Worm (Caenorhabditis elegans) whole organism, L3 larva: ENCODE data around the gene oops-1.

Experiments used
- R02D3.7 ChIP-seq: fragments of 150-350 bp; optimal IDR thresholded peaks from 2 replicates; lab custom pipeline; 2014; ENCODE audit warnings: missing biosample characterization, missing genetic modification characterization
- ZK546.5 ChIP-seq: sonication (generic microtip); optimal IDR thresholded peaks from 2 replicates; lab custom pipeline; 2017; ENCODE audit warnings: missing biosample characterization, missing genetic modification characterization
- ama-1 ChIP-seq: fragments of 150-350 bp; optimal IDR thresholded peaks from 2 replicates; lab custom pipeline; 2018
- ceh-28 ChIP-seq: fragments of 150-350 bp; optimal IDR thresholded peaks from 2 replicates; lab custom pipeline; 2014; ENCODE audit warnings: missing biosample characterization, missing genetic modification reagents, missing genetic modification characterization
- ceh-82 ChIP-seq: fragments of 150-350 bp; optimal IDR thresholded peaks from 2 replicates; lab custom pipeline; 2014; ENCODE audit warnings: missing biosample characterization, missing genetic modification characterization
- ceh-9 ChIP-seq: sonication (generic microtip); optimal IDR thresholded peaks from 2 replicates; lab custom pipeline; 2018; ENCODE audit warnings: missing biosample characterization, missing genetic modification characterization
- daf-12 ChIP-seq: fragments of 150-350 bp; optimal IDR thresholded peaks from 2 replicates; lab custom pipeline; 2014; ENCODE audit warnings: missing biosample characterization, missing genetic modification reagents, missing genetic modification characterization
- egl-27 ChIP-seq: sonication (generic microtip); optimal IDR thresholded peaks from 4 replicates; lab custom pipeline; 2017; ENCODE audit warnings: missing biosample characterization, missing genetic modification reagents, missing genetic modification characterization
- egl-5 ChIP-seq: fragments of 150-350 bp; optimal IDR thresholded peaks from 2 replicates; lab custom pipeline; 2017; ENCODE audit warnings: missing biosample characterization, missing genetic modification reagents, missing genetic modification characterization, inconsistent platforms
- elt-1 ChIP-seq: fragments of 150-350 bp; optimal IDR thresholded peaks from 2 replicates; lab custom pipeline; 2014; ENCODE audit warnings: missing biosample characterization, missing genetic modification characterization
- elt-2 ChIP-seq: sonication (generic microtip); optimal IDR thresholded peaks from 2 replicates; lab custom pipeline; 2016; ENCODE audit warnings: missing genetic modification reagents, mild to moderate bottlenecking, missing genetic modification characterization, missing compliant biosample characterization
- elt-3 ChIP-seq, 3 experiments: fragments of 150-350 bp in 1 of 3; sonication (generic microtip) in 2 of 3; optimal IDR thresholded peaks; 2 replicates in 2 of 3; 4 replicates in 1 of 3; lab custom pipeline; 2014 to 2017; ENCODE audit warnings: missing biosample characterization in 3 of 3, missing genetic modification characterization in 3 of 3
- eor-1 ChIP-seq, 2 experiments: fragments of 150-350 bp; optimal IDR thresholded peaks; 2 replicates each; lab custom pipeline; 2014 to 2018; ENCODE audit warnings: missing biosample characterization in 2 of 2, missing genetic modification characterization in 2 of 2
- fkh-10 ChIP-seq: sonication (generic microtip); optimal IDR thresholded peaks from 2 replicates; lab custom pipeline; 2017; ENCODE audit warnings: missing biosample characterization, missing genetic modification reagents, missing genetic modification characterization
- fkh-2 ChIP-seq: fragments of 150-350 bp; optimal IDR thresholded peaks from 2 replicates; lab custom pipeline; 2014; ENCODE audit warnings: missing biosample characterization, missing genetic modification reagents, missing genetic modification characterization
- fos-1 ChIP-seq: fragments of 150-350 bp; optimal IDR thresholded peaks from 2 replicates; lab custom pipeline; 2014; ENCODE audit warnings: missing biosample characterization, missing genetic modification characterization
- hmg-11 ChIP-seq: sonication (generic microtip); optimal IDR thresholded peaks from 2 replicates; lab custom pipeline; 2016; ENCODE audit warnings: missing genetic modification characterization, missing compliant biosample characterization
- jun-1 ChIP-seq: fragments of 150-350 bp; optimal IDR thresholded peaks from 2 replicates; lab custom pipeline; 2014; ENCODE audit warnings: missing biosample characterization, missing genetic modification reagents, missing genetic modification characterization
- lin-15B ChIP-seq: fragments of 150-350 bp; optimal IDR thresholded peaks from 2 replicates; lab custom pipeline; 2014; ENCODE audit warnings: missing biosample characterization, missing genetic modification characterization
- lin-39 ChIP-seq: fragments of 150-350 bp; optimal IDR thresholded peaks from 2 replicates; lab custom pipeline; 2018; ENCODE audit warnings: missing biosample characterization, missing genetic modification reagents, missing genetic modification characterization
- lsy-12 ChIP-seq: sonication (generic microtip); optimal IDR thresholded peaks from 2 replicates; lab custom pipeline; 2016; ENCODE audit warnings: mild to moderate bottlenecking, missing genetic modification characterization, missing compliant biosample characterization
- mdl-1 ChIP-seq: fragments of 150-350 bp; optimal IDR thresholded peaks from 2 replicates; lab custom pipeline; 2014; ENCODE audit warnings: missing biosample characterization, missing genetic modification characterization
- mml-1 ChIP-seq: fragments of 150-350 bp; sonication (generic microtip); optimal IDR thresholded peaks from 3 replicates; lab custom pipeline; 2014; ENCODE audit warnings: missing biosample characterization, missing genetic modification characterization
- nfya-1 ChIP-seq: sonication (generic microtip); optimal IDR thresholded peaks from 2 replicates; lab custom pipeline; 2017; ENCODE audit warnings: missing genetic modification characterization, mild to moderate bottlenecking, missing compliant biosample characterization, antibody characterized with exemption, moderate library complexity; ENCODE audit not compliant: insufficient read depth
- nhr-12 ChIP-seq: fragments of 150-350 bp; optimal IDR thresholded peaks from 2 replicates; lab custom pipeline; 2014; ENCODE audit warnings: missing biosample characterization, missing genetic modification characterization
- nhr-23 ChIP-seq: fragments of 150-350 bp; optimal IDR thresholded peaks from 2 replicates; lab custom pipeline; 2014; ENCODE audit warnings: missing biosample characterization, missing genetic modification reagents, missing genetic modification characterization
- nhr-237 ChIP-seq: fragments of 150-350 bp; optimal IDR thresholded peaks from 2 replicates; lab custom pipeline; 2014; ENCODE audit warnings: missing biosample characterization, missing genetic modification characterization
- nhr-25 ChIP-seq: sonication (generic microtip); optimal IDR thresholded peaks from 2 replicates; lab custom pipeline; 2017; ENCODE audit warnings: missing biosample characterization, missing genetic modification characterization
- nhr-28 ChIP-seq: fragments of 150-350 bp; optimal IDR thresholded peaks from 2 replicates; lab custom pipeline; 2014; ENCODE audit warnings: missing biosample characterization, missing genetic modification characterization
- nhr-43 ChIP-seq: sonication (generic microtip); optimal IDR thresholded peaks from 2 replicates; lab custom pipeline; 2016; ENCODE audit warnings: mild to moderate bottlenecking, missing genetic modification characterization, missing compliant biosample characterization; ENCODE audit not compliant: poor library complexity, severe bottlenecking
- nhr-67 ChIP-seq: fragments of 150-350 bp; optimal IDR thresholded peaks from 2 replicates; lab custom pipeline; 2014; ENCODE audit warnings: missing biosample characterization, missing genetic modification characterization
- nhr-76 ChIP-seq: fragments of 150-350 bp; sonication (generic microtip); optimal IDR thresholded peaks from 5 replicates; lab custom pipeline; 2014; ENCODE audit warnings: missing biosample characterization, missing genetic modification characterization
- nhr-77 ChIP-seq: fragments of 150-350 bp; optimal IDR thresholded peaks from 2 replicates; lab custom pipeline; 2014; ENCODE audit warnings: missing biosample characterization, missing genetic modification characterization
- pha-4 ChIP-seq: fragments of 150-350 bp; optimal IDR thresholded peaks from 2 replicates; lab custom pipeline; 2014; ENCODE audit warnings: missing biosample characterization, missing genetic modification reagents, missing genetic modification characterization
- pqm-1 ChIP-seq: fragments of 150-350 bp; optimal IDR thresholded peaks from 2 replicates; lab custom pipeline; 2017; ENCODE audit warnings: missing biosample characterization, missing genetic modification characterization, inconsistent platforms
- sea-2 ChIP-seq: fragments of 150-350 bp; sonication (generic microtip); optimal IDR thresholded peaks from 4 replicates; lab custom pipeline; 2014; ENCODE audit warnings: missing biosample characterization, missing genetic modification reagents, missing genetic modification characterization
- skn-1 ChIP-seq: fragments of 150-350 bp; optimal IDR thresholded peaks from 2 replicates; lab custom pipeline; 2014; ENCODE audit warnings: missing biosample characterization, missing genetic modification characterization
- snpc-4 ChIP-seq: fragments of 150-350 bp; optimal IDR thresholded peaks from 2 replicates; lab custom pipeline; 2014; ENCODE audit warnings: missing biosample characterization, missing genetic modification characterization
- tbx-2 ChIP-seq: sonication (generic microtip); optimal IDR thresholded peaks from 2 replicates; lab custom pipeline; 2016; ENCODE audit warnings: mild to moderate bottlenecking, missing genetic modification characterization, missing compliant biosample characterization
- unc-39 ChIP-seq: sonication (generic microtip); optimal IDR thresholded peaks from 4 replicates; lab custom pipeline; 2017; ENCODE audit warnings: missing biosample characterization, missing genetic modification characterization
- unc-62 ChIP-seq: fragments of 150-350 bp; sonication (generic microtip); optimal IDR thresholded peaks from 4 replicates; lab custom pipeline; 2014; ENCODE audit warnings: missing biosample characterization, missing genetic modification reagents, missing genetic modification characterization
- zag-1 ChIP-seq: fragments of 150-350 bp; optimal IDR thresholded peaks from 2 replicates; lab custom pipeline; 2014; ENCODE audit warnings: missing biosample characterization, missing genetic modification characterization
- ztf-11 ChIP-seq: fragments of 150-350 bp; optimal IDR thresholded peaks from 2 replicates; lab custom pipeline; 2014; ENCODE audit warnings: missing biosample characterization, missing genetic modification characterization
- ztf-4 ChIP-seq: fragments of 150-350 bp; optimal IDR thresholded peaks from 2 replicates; lab custom pipeline; 2014; ENCODE audit warnings: missing biosample characterization, missing genetic modification characterization

oops-1 gene

DNA sequence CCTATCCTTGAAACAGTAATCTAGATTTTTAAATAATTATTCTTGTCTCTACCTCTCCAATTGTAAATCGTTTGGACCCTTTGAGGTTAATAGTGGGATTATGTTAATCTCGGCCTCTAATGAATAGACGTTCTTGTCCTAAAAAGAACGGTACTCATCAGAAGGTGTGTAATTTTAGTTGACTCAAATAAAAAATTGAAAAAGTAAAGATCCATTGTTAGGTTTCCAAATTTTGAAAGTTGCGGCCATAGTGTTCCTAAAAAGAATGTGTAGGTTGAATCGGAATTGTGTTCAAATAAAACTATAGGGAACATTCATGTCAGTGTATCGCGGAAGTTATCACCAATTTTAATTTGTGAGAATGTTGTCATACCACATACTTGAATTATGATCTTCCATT is 41.7 kb upstream of the oops-1 start:
- no peak for TF ChIP-seq nhr-28
- no peak for TF ChIP-seq egl-5 (tag; lab: Kevin White, UChicago)
- no peak for TF ChIP-seq elt-2
- no peak for TF ChIP-seq ama-1 (lab: Kevin White, UChicago)
- no peak for TF ChIP-seq hmg-11 (tag; lab: Kevin White, UChicago)
- TF ChIP-seq nhr-43 (tag; lab: Kevin White, UChicago), result no peak

DNA sequence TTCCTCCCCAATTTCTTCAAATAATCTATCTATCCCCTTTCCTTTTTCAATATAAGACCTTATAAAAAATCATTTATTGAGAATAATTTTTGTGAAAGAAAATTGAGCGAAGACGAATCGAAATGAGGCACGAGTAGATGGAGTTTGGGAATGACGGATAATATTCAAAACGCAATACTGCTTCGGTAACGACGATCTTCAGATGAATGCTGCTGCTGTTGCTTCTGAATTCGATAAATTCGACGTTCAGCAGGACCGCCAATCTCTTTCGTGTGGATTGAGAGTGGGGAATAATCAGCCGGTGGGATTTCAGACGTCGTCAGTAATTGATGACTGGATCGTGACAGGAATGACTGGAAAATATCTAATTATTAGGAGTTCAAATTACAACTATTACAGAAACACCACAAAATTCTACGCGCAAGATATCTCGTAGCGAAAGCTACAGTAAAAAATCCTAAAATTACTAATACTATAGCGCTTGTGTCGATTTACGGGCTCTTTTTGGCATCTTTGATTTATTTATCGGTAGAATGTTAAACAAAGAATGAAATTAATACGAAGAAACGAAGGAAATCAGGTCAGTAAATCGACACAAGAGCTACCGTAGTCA is 36.9 kb upstream of the oops-1 start:
- TF ChIP-seq mml-1 (tag; lab: Kevin White, UChicago) (no peak), ztf-11 (tag; lab: Kevin White, UChicago) (no peak), nhr-76 (tag; lab: Kevin White, UChicago) (no peak), nhr-237 (no peak), R02D3.7 (tag; lab: Kevin White, UChicago) (no peak), fos-1 (tag; lab: Kevin White, UChicago) (no peak), fkh-2 (tag; lab: Kevin White, UChicago) (no peak), lin-39 (tag; lab: Kevin White, UChicago) (no peak), ceh-28 (no peak)
- TF ChIP-seq, all 47 proteins: peak for 0

DNA sequence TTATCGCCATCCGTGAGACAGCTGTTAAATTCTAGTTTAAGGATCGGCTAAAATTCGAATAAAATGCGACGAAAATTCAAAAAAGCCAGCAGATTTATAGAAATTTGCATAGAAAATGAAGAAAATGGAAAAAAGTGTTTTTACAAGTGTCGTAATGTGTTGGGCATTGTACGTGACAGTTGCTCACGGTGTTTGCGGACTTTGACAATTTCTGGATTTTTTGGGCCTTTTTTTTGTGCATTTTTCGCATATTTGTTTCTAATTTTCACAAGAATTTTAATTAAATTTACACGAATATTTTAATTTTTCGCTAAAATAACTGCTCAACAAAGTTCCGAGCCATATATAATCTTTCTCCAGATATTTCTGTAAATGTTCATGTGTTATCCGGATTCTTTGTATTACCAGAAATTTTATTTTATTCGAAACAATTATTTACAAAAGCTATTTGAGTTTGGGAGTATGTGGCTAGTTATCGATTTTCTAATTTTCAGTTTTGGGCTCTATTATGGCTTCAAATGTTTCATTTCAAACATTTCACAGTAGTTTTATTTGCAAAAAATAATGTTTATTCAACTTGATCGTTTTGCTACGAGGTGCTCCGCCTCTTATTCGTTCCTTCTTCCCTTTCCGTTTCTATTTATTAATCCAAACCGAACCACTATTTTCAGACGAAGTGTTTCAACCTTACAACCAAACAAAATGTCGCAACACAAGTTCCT is 34.2 kb upstream of the oops-1 start, which contains the start of gene sams-3:
TSS of gene sams-3 (plus strand) at position 672 of the 722 bp plus-strand sequence.
- TF ChIP-seq ceh-9 (tag; lab: Kevin White, UChicago), result no peak
- no peak for TF ChIP-seq nhr-23 (tag; lab: Kevin White, UChicago)
- TF ChIP-seq mml-1 (tag; lab: Kevin White, UChicago), result no peak
- TF ChIP-seq nhr-43 (tag; lab: Kevin White, UChicago), result no peak
- TF ChIP-seq ceh-28, result no peak
- TF ChIP-seq tbx-2, result peak; percentile 77
- TF ChIP-seq skn-1 (tag; lab: Kevin White, UChicago), result no peak
- no peak for TF ChIP-seq ama-1 (lab: Kevin White, UChicago)
- no peak for TF ChIP-seq eor-1 (tag; optimal IDR thresholded peaks at IDR 0.05; lab: Kevin White, UChicago)
- TF ChIP-seq ceh-82 (tag; lab: Kevin White, UChicago), result no peak
- no peak for TF ChIP-seq elt-1 (tag; lab: Kevin White, UChicago)
- TF ChIP-seq pha-4, result peak; percentile 5
- no peak for TF ChIP-seq pqm-1
- TF ChIP-seq jun-1 (tag; lab: Kevin White, UChicago), result no peak
- TF ChIP-seq snpc-4 (tag; lab: Kevin White, UChicago), result no peak
- TF ChIP-seq egl-27 (tag; lab: Kevin White, UChicago), result no peak
- no peak for TF ChIP-seq fkh-10 (GFP tag; lab: Kevin White, UChicago)
- TF ChIP-seq mdl-1, result no peak
- no peak for TF ChIP-seq ztf-11 (tag; lab: Kevin White, UChicago)
- no peak for TF ChIP-seq nhr-67 (tag; lab: Kevin White, UChicago)
- no peak for TF ChIP-seq lsy-12
- peak; percentile 3 for TF ChIP-seq elt-2
- TF ChIP-seq zag-1 (tag; lab: Kevin White, UChicago), result no peak
- no peak for TF ChIP-seq ZK546.5
- TF ChIP-seq nhr-25 (tag; lab: Kevin White, UChicago), result no peak
- TF ChIP-seq unc-62 (GFP tag; lab: Kevin White, UChicago), result no peak
- TF ChIP-seq nhr-28, result no peak
- TF ChIP-seq unc-39 (tag; lab: Kevin White, UChicago), result no peak
- no peak for TF ChIP-seq nhr-77 (tag; lab: Kevin White, UChicago)
- TF ChIP-seq hmg-11 (tag; lab: Kevin White, UChicago), result peak; percentile 83
- TF ChIP-seq elt-3 (tag; optimal IDR thresholded peaks at IDR 0.05; lab: Kevin White, UChicago), result no peak
- TF ChIP-seq ztf-4 (tag; lab: Kevin White, UChicago), result no peak
- TF ChIP-seq lin-39 (tag; lab: Kevin White, UChicago), result no peak
- no peak for TF ChIP-seq sea-2 (GFP tag; lab: Kevin White, UChicago)
- peak; percentile 54 for TF ChIP-seq nfya-1 (tag; lab: Kevin White, UChicago)
- TF ChIP-seq fos-1 (tag; lab: Kevin White, UChicago), result no peak
- TF ChIP-seq egl-5 (tag; lab: Kevin White, UChicago), result no peak
- TF ChIP-seq fkh-2 (tag; lab: Kevin White, UChicago), result no peak
- no peak for TF ChIP-seq nhr-237
- TF ChIP-seq daf-12 (tag; lab: Kevin White, UChicago), result no peak
- TF ChIP-seq lin-15B (tag; lab: Kevin White, UChicago), result no peak
- TF ChIP-seq nhr-12 (tag; lab: Kevin White, UChicago), result no peak
- TF ChIP-seq nhr-76 (tag; lab: Kevin White, UChicago), result no peak
